Worm (Caenorhabditis elegans) whole organism, late embryonic: ENCODE results near the gene mrpl-20.

Experiments used
- ama-1 ChIP-seq: fragments of 150-350 bp; optimal IDR thresholded peaks from 2 replicates; lab custom pipeline; 2014
- nfya-1 ChIP-seq: sonication (generic microtip); optimal IDR thresholded peaks from 2 replicates; lab custom pipeline; 2017; ENCODE audit warnings: missing genetic modification characterization, mild to moderate bottlenecking, missing compliant biosample characterization, antibody characterized with exemption, moderate library complexity
- nhr-11 ChIP-seq: fragments of 150-350 bp; optimal IDR thresholded peaks from 2 replicates; lab custom pipeline; 2014; ENCODE audit warnings: missing biosample characterization, missing genetic modification characterization

- TF ChIP-seq nfya-1 (tag; lab: Kevin White, UChicago) (no peak), ama-1 (lab: Kevin White, UChicago) (no peak), nhr-11 (no peak)
Observed at ce11 chrII:13356092-13356491, 18.0 kb downstream of the mrpl-20 start, which contains the start of gene dmsr-3.
